Fruit fly (Drosophila melanogaster) whole organism, embryonic: ENCODE data around the gene CG4267.
A peak's percentile ranks its signal among the peaks of the same experiment; 100 is the strongest.

Experiments used
- Aef1 ChIP-seq: fragments of 200-800 bp; sonication (Bioruptor generic); IDR thresholded peaks from 3 replicates; pipeline ENCODE4 v1.3.6; 2022; ENCODE audit warnings: missing biosample characterization, missing genetic modification characterization
- B-H1 ChIP-seq: fragments of 200-800 bp; sonication (Bioruptor generic); IDR thresholded peaks from 3 replicates; pipeline ENCODE4 v1.3.6; 2022; ENCODE audit warnings: missing biosample characterization, missing genetic modification characterization
- Bgb ChIP-seq: fragments of 200-800 bp; sonication (Bioruptor generic); IDR thresholded peaks from 2 replicates; pipeline ENCODE4 v1.3.6; 2022; ENCODE audit warnings: missing biosample characterization, missing genetic modification characterization; ENCODE audit not compliant: partially characterized antibody
- CG10321 ChIP-seq: fragments of 200-800 bp; sonication (Bioruptor generic); IDR thresholded peaks from 2 replicates; pipeline ENCODE4 v1.3.6; 2022; ENCODE audit warnings: missing biosample characterization, missing genetic modification characterization
- CG10366 ChIP-seq: fragments of 200-800 bp; sonication (Bioruptor generic); IDR thresholded peaks from 2 replicates; pipeline ENCODE4 v1.3.6; 2022; ENCODE audit warnings: missing biosample characterization, missing genetic modification characterization
- CG12236 ChIP-seq: fragments of 200-800 bp; sonication (Bioruptor generic); optimal IDR thresholded peaks from 2 replicates; lab custom pipeline; 2016; ENCODE audit warnings: missing biosample characterization, missing genetic modification characterization
- CG12744 ChIP-seq: fragments of 200-800 bp; sonication (Bioruptor generic); optimal IDR thresholded peaks from 2 replicates; lab custom pipeline; 2016; ENCODE audit warnings: missing biosample characterization, missing genetic modification characterization
- CG13296 ChIP-seq: fragments of 200-800 bp; sonication (Bioruptor generic); optimal IDR thresholded peaks from 3 replicates; lab custom pipeline; 2018; ENCODE audit warnings: missing biosample characterization, mild to moderate bottlenecking, missing genetic modification characterization
- CG14710 ChIP-seq: fragments of 200-800 bp; sonication (Bioruptor generic); optimal IDR thresholded peaks from 3 replicates; lab custom pipeline; 2019; ENCODE audit warnings: missing biosample characterization, mild to moderate bottlenecking, missing genetic modification characterization, moderate library complexity
- CG15479 ChIP-seq: fragments of 200-800 bp; sonication (Bioruptor generic); optimal IDR thresholded peaks from 3 replicates; lab custom pipeline; 2019; ENCODE audit warnings: missing biosample characterization, mild to moderate bottlenecking, missing genetic modification characterization, moderate library complexity
- CG15601 ChIP-seq: fragments of 200-800 bp; sonication (Bioruptor generic); optimal IDR thresholded peaks from 3 replicates; lab custom pipeline; 2019; ENCODE audit warnings: missing biosample characterization, mild to moderate bottlenecking, missing genetic modification characterization, moderate library complexity
- CG17359 ChIP-seq: fragments of 200-800 bp; sonication (Bioruptor generic); optimal IDR thresholded peaks from 3 replicates; lab custom pipeline; 2018; ENCODE audit warnings: missing biosample characterization, mild to moderate bottlenecking, missing genetic modification characterization, moderate library complexity
- CG18262 ChIP-seq: fragments of 200-800 bp; optimal IDR thresholded peaks from 3 replicates; lab custom pipeline; 2019; ENCODE audit warnings: missing biosample characterization, mild to moderate bottlenecking, missing genetic modification characterization, moderate library complexity
- CG2199 ChIP-seq: fragments of 200-800 bp; sonication (Bioruptor generic); IDR thresholded peaks from 3 replicates; pipeline ENCODE4 v1.3.6; 2022; ENCODE audit warnings: missing biosample characterization, missing genetic modification characterization
- CG2202 ChIP-seq: fragments of 200-800 bp; sonication (Bioruptor generic); optimal IDR thresholded peaks from 2 replicates; lab custom pipeline; 2018; ENCODE audit warnings: missing biosample characterization, mild to moderate bottlenecking, missing genetic modification characterization
- CG30403 ChIP-seq: fragments of 200-800 bp; sonication (Bioruptor generic); optimal IDR thresholded peaks from 3 replicates; lab custom pipeline; 2016; ENCODE audit warnings: missing biosample characterization, missing genetic modification characterization
- CG3065 ChIP-seq: fragments of 200-800 bp; sonication (Bioruptor generic); optimal IDR thresholded peaks from 2 replicates; lab custom pipeline; 2016; ENCODE audit warnings: missing biosample characterization, missing genetic modification characterization
- CG31441 ChIP-seq: fragments of 200-800 bp; sonication (Bioruptor generic); IDR thresholded peaks from 2 replicates; pipeline ENCODE4 v1.3.6; 2022; ENCODE audit warnings: missing biosample characterization, missing genetic modification characterization
- CG3163 ChIP-seq: fragments of 200-800 bp; sonication (Bioruptor generic); optimal IDR thresholded peaks from 3 replicates; lab custom pipeline; 2016; ENCODE audit warnings: missing biosample characterization, missing genetic modification characterization
- CG4424 ChIP-seq: fragments of 200-800 bp; sonication (Bioruptor generic); optimal IDR thresholded peaks from 3 replicates; lab custom pipeline; 2016; ENCODE audit warnings: missing biosample characterization, missing genetic modification characterization
- CG7372 ChIP-seq: fragments of 200-800 bp; sonication (Bioruptor generic); IDR thresholded peaks from 2 replicates; pipeline ENCODE4 v1.3.6; 2022; ENCODE audit warnings: missing biosample characterization, missing genetic modification characterization
- CG8944 ChIP-seq: fragments of 200-800 bp; sonication (Bioruptor generic); optimal IDR thresholded peaks from 3 replicates; lab custom pipeline; 2016; ENCODE audit warnings: missing biosample characterization, missing genetic modification characterization
- Camta ChIP-seq: fragments of 200-800 bp; sonication (Bioruptor generic); optimal IDR thresholded peaks from 2 replicates; lab custom pipeline; 2016; ENCODE audit warnings: missing biosample characterization, missing genetic modification characterization
- Deaf1 ChIP-seq: fragments of 200-800 bp; optimal IDR thresholded peaks from 3 replicates; lab custom pipeline; 2019; ENCODE audit warnings: missing biosample characterization, mild to moderate bottlenecking, missing genetic modification characterization, moderate library complexity
- H2.0 ChIP-seq: fragments of 200-800 bp; sonication (Bioruptor generic); IDR thresholded peaks from 2 replicates; pipeline ENCODE4 v1.3.6; 2022; ENCODE audit warnings: missing biosample characterization, missing genetic modification characterization
- HmgZ ChIP-seq: fragments of 200-800 bp; sonication (Bioruptor generic); optimal IDR thresholded peaks from 2 replicates; lab custom pipeline; 2018; ENCODE audit warnings: missing biosample characterization, mild to moderate bottlenecking, missing genetic modification characterization
- Kr ChIP-seq: fragments of 200-800 bp; sonication (Bioruptor generic); optimal IDR thresholded peaks from 2 replicates; lab custom pipeline; 2017; ENCODE audit warnings: missing biosample characterization, mild to moderate bottlenecking, missing genetic modification characterization
- Max ChIP-seq: fragments of 200-800 bp; sonication (Bioruptor generic); optimal IDR thresholded peaks from 2 replicates; lab custom pipeline; 2016; ENCODE audit warnings: missing biosample characterization, mild to moderate bottlenecking, missing genetic modification characterization
- NFAT ChIP-seq: fragments of 200-800 bp; sonication (Bioruptor generic); IDR thresholded peaks from 2 replicates; pipeline ENCODE4 v1.3.6; 2022; ENCODE audit warnings: missing biosample characterization, missing genetic modification characterization
- Taf1 ChIP-seq: fragments of 200-800 bp; sonication (Bioruptor generic); IDR thresholded peaks from 2 replicates; pipeline ENCODE4 v1.3.6; 2022; ENCODE audit warnings: missing biosample characterization, missing genetic modification characterization
- Tbp ChIP-seq: fragments of >200 bp; optimal IDR thresholded peaks from 2 replicates; lab custom pipeline; 2018; ENCODE audit warnings: missing biosample characterization, missing genetic modification characterization
- YL-1 ChIP-seq: fragments of 200-800 bp; sonication (Bioruptor generic); optimal IDR thresholded peaks from 3 replicates; lab custom pipeline; 2017; ENCODE audit warnings: missing biosample characterization, mild to moderate bottlenecking, missing genetic modification characterization
- al ChIP-seq: fragments of 200-800 bp; sonication (Bioruptor generic); IDR thresholded peaks from 2 replicates; pipeline ENCODE4 v1.3.6; 2022; ENCODE audit warnings: missing biosample characterization, missing genetic modification characterization
- ara ChIP-seq: fragments of 200-800 bp; sonication (Bioruptor generic); IDR thresholded peaks from 2 replicates; pipeline ENCODE4 v1.3.6; 2022; ENCODE audit warnings: missing biosample characterization, missing genetic modification characterization
- corto ChIP-seq: fragments of 200-800 bp; sonication (Bioruptor generic); optimal IDR thresholded peaks from 2 replicates; lab custom pipeline; 2016; ENCODE audit warnings: missing biosample characterization, mild to moderate bottlenecking, missing genetic modification characterization, moderate library complexity
- crp ChIP-seq, 2 experiments: fragments of 200-800 bp; sonication (Bioruptor generic); optimal IDR thresholded peaks; 2 replicates in 1 of 2; 3 replicates in 1 of 2; lab custom pipeline; 2017; ENCODE audit warnings: missing biosample characterization in 2 of 2, missing genetic modification characterization in 2 of 2, mild to moderate bottlenecking in 1 of 2, moderate library complexity in 1 of 2
- dati ChIP-seq: fragments of 200-800 bp; sonication (Bioruptor generic); IDR thresholded peaks from 2 replicates; pipeline ENCODE4 v1.3.6; 2022; ENCODE audit warnings: missing biosample characterization, missing genetic modification characterization
- gcm2 ChIP-seq: fragments of 200-800 bp; sonication (Bioruptor generic); optimal IDR thresholded peaks from 2 replicates; lab custom pipeline; 2016; ENCODE audit warnings: missing biosample characterization, missing genetic modification characterization
- gfzf ChIP-seq: fragments of 200-800 bp; sonication (Bioruptor generic); optimal IDR thresholded peaks from 2 replicates; lab custom pipeline; 2016; ENCODE audit warnings: missing biosample characterization, mild to moderate bottlenecking, missing genetic modification characterization, moderate library complexity
- kni ChIP-seq: fragments of 200-800 bp; sonication (Bioruptor generic); optimal IDR thresholded peaks from 3 replicates; lab custom pipeline; 2017; ENCODE audit warnings: mild to moderate bottlenecking, missing biosample characterization, missing genetic modification reagents, missing genetic modification characterization
- pan ChIP-seq, 4 experiments: fragments of >200 bp in 3 of 4; fragments of 200-800 bp in 1 of 4; sonication (Bioruptor generic) in 1 of 4; optimal IDR thresholded peaks in 3 of 4; IDR thresholded peaks in 1 of 4; 2 replicates each; pipeline versions ENCODE4 v1.3.6 to Lab custom; 2017 to 2022; ENCODE audit warnings: missing biosample characterization in 2 of 4, missing genetic modification characterization in 2 of 4, mixed read lengths in 1 of 4
- pnt ChIP-seq: fragments of 200-800 bp; sonication (Bioruptor generic); optimal IDR thresholded peaks from 3 replicates; lab custom pipeline; 2016; ENCODE audit warnings: missing biosample characterization, missing genetic modification characterization
- prd ChIP-seq, 3 experiments: fragments of >200 bp in 2 of 3; fragments of 200-800 bp in 1 of 3; sonication (Bioruptor generic) in 1 of 3; optimal IDR thresholded peaks in 2 of 3; IDR thresholded peaks in 1 of 3; 2 replicates in 2 of 3; 3 replicates in 1 of 3; pipeline versions ENCODE4 v1.3.6 to Lab custom; 2017 to 2022; ENCODE audit warnings: missing biosample characterization in 1 of 3, missing genetic modification characterization in 1 of 3
- pzg ChIP-seq: fragments of 200-800 bp; sonication (Bioruptor generic); optimal IDR thresholded peaks from 3 replicates; lab custom pipeline; 2018; ENCODE audit warnings: missing biosample characterization, mild to moderate bottlenecking, missing genetic modification characterization, moderate library complexity
- rib ChIP-seq: fragments of 200-800 bp; sonication (Bioruptor generic); IDR thresholded peaks from 2 replicates; pipeline ENCODE4 v1.3.6; 2022; ENCODE audit warnings: missing biosample characterization, missing genetic modification characterization
- schlank ChIP-seq: fragments of 200-800 bp; sonication (Bioruptor generic); optimal IDR thresholded peaks from 2 replicates; lab custom pipeline; 2018; ENCODE audit warnings: missing biosample characterization, mild to moderate bottlenecking, missing genetic modification characterization
- sim ChIP-seq: fragments of 200-800 bp; sonication (Bioruptor generic); IDR thresholded peaks from 2 replicates; pipeline ENCODE4 v1.3.6; 2022; ENCODE audit warnings: missing biosample characterization, missing genetic modification characterization
- unpg ChIP-seq: fragments of 200-800 bp; sonication (Bioruptor generic); optimal IDR thresholded peaks from 3 replicates; lab custom pipeline; 2018; ENCODE audit warnings: missing biosample characterization, mild to moderate bottlenecking, missing genetic modification characterization, moderate library complexity
- z ChIP-seq: fragments of 200-800 bp; sonication (Bioruptor generic); IDR thresholded peaks from 3 replicates; pipeline ENCODE4 v1.3.6; 2022; ENCODE audit warnings: missing biosample characterization, missing genetic modification characterization

Gene CG4267

dm6 chr2L:2198613-2199432 is 43.4 kb upstream of the CG4267 start (continued):
- TF ChIP-seq CG15479 (no peak), crp (GFP tag; optimal IDR thresholded peaks at IDR 0.05; lab: Kevin White, UChicago) (peak in 1 of 2 experiments; percentile 29), CG15601 (tag; lab: Kevin White, UChicago) (peak; percentile 84), CG12744 (peak; percentile 51), sim (no peak), B-H1 (GFP tag; lab: Robert Waterston, UW) (no peak), Deaf1 (tag; lab: Kevin White, UChicago) (peak; percentile 89), CG12236 (GFP tag; lab: Kevin White, UChicago) (peak; percentile 73), CG31441 (GFP tag; lab: Robert Waterston, UW) (no peak), CG8944 (GFP tag; lab: Kevin White, UChicago) (peak; percentile 88), CG2199 (no peak), unpg (GFP tag; lab: Kevin White, UChicago) (peak; percentile 91), Camta (GFP tag; lab: Kevin White, UChicago) (peak; percentile 83), CG10366 (no peak), Bgb (GFP tag; lab: Robert Waterston, UW) (no peak), NFAT (no peak), CG17359 (tag; lab: Kevin White, UChicago) (peak; percentile 90), gcm2 (GFP tag; lab: Kevin White, UChicago) (peak; percentile 75), HmgZ (tag; lab: Kevin White, UChicago) (peak; percentile 79), CG30403 (peak; percentile 91), YL-1 (GFP tag; lab: Kevin White, UChicago) (no peak), Aef1 (GFP tag; lab: Robert Waterston, UW) (no peak), corto (GFP tag; lab: Kevin White, UChicago) (peak; percentile 96), prd (optimal IDR thresholded peaks at IDR 0.05; lab: Kevin White, UChicago) (no peak), prd (GFP tag; IDR thresholded peaks at IDR 0.05; lab: Robert Waterston, UW) (no peak), Kr (GFP tag; lab: Kevin White, UChicago) (no peak), pan (optimal IDR thresholded peaks at IDR 0.05; lab: Kevin White, UChicago) (no peak), pan (GFP tag; optimal IDR thresholded peaks at IDR 0.05 in 1 of 2, IDR thresholded peaks at IDR 0.05 in 1 of 2) (no peak), kni (peak; percentile 84), al (GFP tag; lab: Robert Waterston, UW) (no peak), CG7372 (no peak), pzg (no peak), gfzf (GFP tag; lab: Kevin White, UChicago) (no peak), CG14710 (tag; lab: Kevin White, UChicago) (peak; percentile 82), CG10321 (no peak), dati (no peak), rib (GFP tag; lab: Robert Waterston, UW) (no peak), schlank (tag; lab: Kevin White, UChicago) (peak; percentile 31), CG18262 (tag; lab: Kevin White, UChicago) (peak; percentile 89), CG4424 (GFP tag; lab: Kevin White, UChicago) (peak; percentile 89), z (GFP tag; lab: Robert Waterston, UW) (no peak), CG3065 (GFP tag; lab: Kevin White, UChicago) (no peak), ara (GFP tag; lab: Robert Waterston, UW) (no peak), Tbp (GFP tag; lab: Kevin White, UChicago) (no peak), Taf1 (GFP tag; lab: Robert Waterston, UW) (no peak), CG3163 (peak; percentile 51), H2.0 (no peak), Max (peak; percentile 89), CG13296 (GFP tag; lab: Kevin White, UChicago) (peak; percentile 62), CG2202 (tag; lab: Kevin White, UChicago) (peak; percentile 84), pnt (GFP tag; lab: Kevin White, UChicago) (peak; percentile 87)
